Comparison of ENCODE assay signal across 3 worm cellular contexts in genomic region chrX:6867707-6868106, ce11.
TF ChIP-seq lines count a peak whose summit lies in the region.

No protein-coding gene starts in this region.

TF ChIP-seq in whole organism, L2 larva, 48 proteins besides CTCF, POLR2A, EP300 and RAD21 (continued from another document):
- TF ChIP-seq blmp-1 (tag; optimal IDR thresholded peaks at IDR 0.05; lab: Kevin White, UChicago; ENCODE audit: insufficient read depth) (no peak), crh-2 (tag; optimal IDR thresholded peaks at IDR 0.05; lab: Kevin White, UChicago) (peak; percentile 66), F13H6.1 (tag; optimal IDR thresholded peaks at IDR 0.05; lab: Kevin White, UChicago) (peak; percentile 40), skn-1 (tag; optimal IDR thresholded peaks at IDR 0.05; lab: Kevin White, UChicago) (no peak), peb-1 (tag; optimal IDR thresholded peaks at IDR 0.05; lab: Kevin White, UChicago) (no peak), unc-55 (GFP tag; optimal IDR thresholded peaks at IDR 0.05; lab: Kevin White, UChicago) (no peak), mdl-1 (tag; optimal IDR thresholded peaks at IDR 0.05; lab: Kevin White, UChicago) (no peak), C34F6.9 (tag; optimal IDR thresholded peaks at IDR 0.05; lab: Kevin White, UChicago) (peak; percentile 10)

TF ChIP-seq in whole organism, L4 larva, 104 proteins besides CTCF, POLR2A, EP300 and RAD21 (continued from another document and continues in another):
- TF ChIP-seq lin-15B (tag; optimal IDR thresholded peaks at IDR 0.05; lab: Kevin White, UChicago) (no peak), zag-1 (tag; optimal IDR thresholded peaks at IDR 0.05; lab: Kevin White, UChicago) (no peak), sdz-12 (GFP tag; optimal IDR thresholded peaks at IDR 0.05; lab: Kevin White, UChicago) (no peak), skn-1 (tag; optimal IDR thresholded peaks at IDR 0.05; lab: Kevin White, UChicago) (no peak), dmd-9 (GFP tag; IDR thresholded peaks at IDR 0.05; lab: Robert Waterston, UW) (peak; percentile 69; the same call in 1 of the 2 replicates), ceh-62 (tag; optimal IDR thresholded peaks at IDR 0.05; lab: Kevin White, UChicago) (no peak), ztf-7 (tag; optimal IDR thresholded peaks at IDR 0.05; lab: Kevin White, UChicago) (no peak), ceh-28 (tag; optimal IDR thresholded peaks at IDR 0.05; lab: Kevin White, UChicago) (no peak), mdt-29 (GFP tag; IDR thresholded peaks at IDR 0.05; lab: Robert Waterston, UW) (peak; percentile 60; the same call in 1 of the 2 replicates), mes-2 (tag; optimal IDR thresholded peaks at IDR 0.05; lab: Kevin White, UChicago; ENCODE audit: poor library complexity, severe bottlenecking) (peak; percentile 85), F37D6.2 (tag; optimal IDR thresholded peaks at IDR 0.05; lab: Kevin White, UChicago) (no peak), hmg-1.1 (GFP tag; IDR thresholded peaks at IDR 0.05; lab: Robert Waterston, UW) (peak; percentile 76), nhr-48 (tag; optimal IDR thresholded peaks at IDR 0.05; lab: Kevin White, UChicago) (peak; percentile 61), rbr-2 (tag; optimal IDR thresholded peaks at IDR 0.05; lab: Kevin White, UChicago) (peak; percentile 73), ZK337.2 (GFP tag; IDR thresholded peaks at IDR 0.05; lab: Robert Waterston, UW) (0 out of 2 replicates have a peak, but pooled peaks have one; percentile 4), fos-1 (tag; optimal IDR thresholded peaks at IDR 0.05; lab: Kevin White, UChicago) (no peak), madf-9 (GFP tag; conservative IDR thresholded peaks at IDR 0.05; lab: Robert Waterston, UW) (peak; percentile 90), php-3 (GFP tag; IDR thresholded peaks at IDR 0.05; lab: Robert Waterston, UW) (peak; percentile 85), aly-2 (tag; optimal IDR thresholded peaks at IDR 0.05; lab: Kevin White, UChicago) (no peak), Y75B8A.6 (GFP tag; IDR thresholded peaks at IDR 0.05; lab: Robert Waterston, UW) (peak; percentile 79; the same call in 1 of the 2 replicates), snpc-1.2 (GFP tag; IDR thresholded peaks at IDR 0.05; lab: Robert Waterston, UW) (peak; percentile 95), zip-11 (GFP tag; IDR thresholded peaks at IDR 0.05; lab: Robert Waterston, UW) (peak; percentile 77; the same call in 1 of the 2 replicates), egl-43 (GFP tag; IDR thresholded peaks at IDR 0.05; lab: Robert Waterston, UW) (peak; percentile 96), hif-1 (tag; optimal IDR thresholded peaks at IDR 0.05; lab: Kevin White, UChicago) (peak; percentile 10 to 35), nhr-6 (tag; optimal IDR thresholded peaks at IDR 0.05; lab: Kevin White, UChicago) (no peak), snpc-4 (tag; optimal IDR thresholded peaks at IDR 0.05; lab: Kevin White, UChicago) (no peak), ctbp-1 (GFP tag; IDR thresholded peaks at IDR 0.05; lab: Robert Waterston, UW) (peak; percentile 81), zfp-2 (tag; optimal IDR thresholded peaks at IDR 0.05; lab: Kevin White, UChicago) (peak; percentile 38), lin-13 (GFP tag; optimal IDR thresholded peaks at IDR 0.05; lab: Kevin White, UChicago) (peak; percentile 73), lir-3 (tag; optimal IDR thresholded peaks at IDR 0.05; lab: Kevin White, UChicago) (peak; percentile 81), attf-4 (tag; optimal IDR thresholded peaks at IDR 0.05; lab: Kevin White, UChicago) (no peak), D1046.2 (GFP tag; IDR thresholded peaks at IDR 0.05; lab: Robert Waterston, UW) (peak; percentile 47; the same call in 1 of the 2 replicates), Y5F2A.4 (GFP tag; optimal IDR thresholded peaks at IDR 0.05; lab: Kevin White, UChicago) (peak; percentile 77), nhr-25 (tag; optimal IDR thresholded peaks at IDR 0.05; lab: Kevin White, UChicago; ENCODE audit: borderline replicate concordance, insufficient read depth) (no peak), ceh-20 (GFP tag; IDR thresholded peaks at IDR 0.05; lab: Robert Waterston, UW) (peak; percentile 64; the same call in 1 of the 2 replicates), pha-4 (GFP tag; IDR thresholded peaks at IDR 0.05; lab: Robert Waterston, UW) (peak; percentile 91), pha-4 (tag; optimal IDR thresholded peaks at IDR 0.05; lab: Kevin White, UChicago) (no peak), tra-1 (GFP tag; IDR thresholded peaks at IDR 0.05; lab: Robert Waterston, UW) (peak; percentile 72), lsy-2 (tag; optimal IDR thresholded peaks at IDR 0.05; lab: Kevin White, UChicago) (no peak), ztf-11 (tag; optimal IDR thresholded peaks at IDR 0.05; lab: Kevin White, UChicago) (no peak), dmd-6 (GFP tag; IDR thresholded peaks at IDR 0.05; lab: Robert Waterston, UW) (peak; percentile 68), daf-12 (tag; optimal IDR thresholded peaks at IDR 0.05; lab: Kevin White, UChicago) (no peak), lin-39 (tag; optimal IDR thresholded peaks at IDR 0.05; lab: Kevin White, UChicago) (no peak), madf-5 (GFP tag; IDR thresholded peaks at IDR 0.05; lab: Robert Waterston, UW) (peak; percentile 84 to 88; a peak in 3 of 4 replicates), lin-29 (GFP tag; IDR thresholded peaks at IDR 0.05; lab: Robert Waterston, UW) (0 out of 2 replicates have a peak, but pooled peaks have one; percentile 39), daf-16 (GFP tag; optimal IDR thresholded peaks at IDR 0.05; lab: Kevin White, UChicago) (peak; percentile 73 to 96), daf-16 (tag; optimal IDR thresholded peaks at IDR 0.05; lab: Kevin White, UChicago) (peak; percentile 82), nhr-102 (tag; optimal IDR thresholded peaks at IDR 0.05; lab: Kevin White, UChicago) (peak; percentile 66), tag-97 (GFP tag; IDR thresholded peaks at IDR 0.05; lab: Robert Waterston, UW) (no peak), F26F4.8 (GFP tag; conservative IDR thresholded peaks at IDR 0.05; lab: Robert Waterston, UW) (peak; percentile 85), ama-1 (optimal IDR thresholded peaks at IDR 0.05; lab: Kevin White, UChicago) (no peak), jun-1 (tag; optimal IDR thresholded peaks at IDR 0.05; lab: Kevin White, UChicago) (no peak), gei-8 (GFP tag; optimal IDR thresholded peaks at IDR 0.05; lab: Kevin White, UChicago) (peak; percentile 70), spr-3 (GFP tag; optimal IDR thresholded peaks at IDR 0.05; lab: Kevin White, UChicago) (peak; percentile 67), hlh-30 (tag; optimal IDR thresholded peaks at IDR 0.05; lab: Kevin White, UChicago; ENCODE audit: insufficient read depth) (peak; percentile 62), dmd-8 (GFP tag; IDR thresholded peaks at IDR 0.05; lab: Robert Waterston, UW) (peak; percentile 94), zfp-3 (GFP tag; conservative IDR thresholded peaks at IDR 0.05; lab: Robert Waterston, UW) (peak; percentile 25; the same call in 1 of the 2 replicates), zip-2 (tag; optimal IDR thresholded peaks at IDR 0.05; lab: Kevin White, UChicago) (no peak), ZK546.5 (tag; optimal IDR thresholded peaks at IDR 0.05; lab: Kevin White, UChicago) (no peak), arid-1 (GFP tag; conservative IDR thresholded peaks at IDR 0.05; lab: Robert Waterston, UW) (peak; percentile 91), Y105C5A.15 (GFP tag; IDR thresholded peaks at IDR 0.05; lab: Robert Waterston, UW) (peak; percentile 73; the same call in 1 of the 2 replicates)

TF ChIP-seq in whole organism, late embryonic, 69 proteins besides CTCF, POLR2A, EP300 and RAD21 (continued from another document):
- TF ChIP-seq unc-55 (GFP tag; optimal IDR thresholded peaks at IDR 0.05; lab: Kevin White, UChicago): no peak
- no peak for TF ChIP-seq K02D7.2 (tag; optimal IDR thresholded peaks at IDR 0.05; lab: Kevin White, UChicago)
- TF ChIP-seq rnt-1 (tag; optimal IDR thresholded peaks at IDR 0.05; lab: Kevin White, UChicago): peak; percentile 39
- TF ChIP-seq ets-4 (tag; optimal IDR thresholded peaks at IDR 0.05; lab: Kevin White, UChicago): no peak
- no peak for TF ChIP-seq fkh-6 (tag; optimal IDR thresholded peaks at IDR 0.05; lab: Kevin White, UChicago)
- TF ChIP-seq pat-9 (tag; optimal IDR thresholded peaks at IDR 0.05; lab: Kevin White, UChicago): peak; percentile 1
- no peak for TF ChIP-seq dmd-4 (tag; optimal IDR thresholded peaks at IDR 0.05; lab: Kevin White, UChicago; ENCODE audit: borderline replicate concordance)
- TF ChIP-seq hlh-13 (GFP tag; optimal IDR thresholded peaks at IDR 0.05; lab: Kevin White, UChicago): no peak
- peak; percentile 8 for TF ChIP-seq elt-2 (tag; optimal IDR thresholded peaks at IDR 0.05; lab: Kevin White, UChicago)
- no peak for TF ChIP-seq ceh-24 (tag; optimal IDR thresholded peaks at IDR 0.05; lab: Kevin White, UChicago)
- no peak for TF ChIP-seq fax-1 (tag; optimal IDR thresholded peaks at IDR 0.05; lab: Kevin White, UChicago)
- TF ChIP-seq ahr-1 (tag; optimal IDR thresholded peaks at IDR 0.05; lab: Kevin White, UChicago): no peak
- no peak for TF ChIP-seq pha-2 (tag; optimal IDR thresholded peaks at IDR 0.05; lab: Kevin White, UChicago)
- no peak for TF ChIP-seq ceh-34 (tag; optimal IDR thresholded peaks at IDR 0.05; lab: Kevin White, UChicago)
- TF ChIP-seq madf-2 (tag; optimal IDR thresholded peaks at IDR 0.05; lab: Kevin White, UChicago): no peak
- TF ChIP-seq gmeb-2 (tag; optimal IDR thresholded peaks at IDR 0.05; lab: Kevin White, UChicago): peak; percentile 47
- no peak for TF ChIP-seq eyg-1 (tag; optimal IDR thresholded peaks at IDR 0.05; lab: Kevin White, UChicago)
- TF ChIP-seq nhr-11 (tag; optimal IDR thresholded peaks at IDR 0.05; lab: Kevin White, UChicago): no peak
- TF ChIP-seq C08G9.2 (tag; optimal IDR thresholded peaks at IDR 0.05; lab: Kevin White, UChicago): no peak
- TF ChIP-seq pag-3 (tag; optimal IDR thresholded peaks at IDR 0.05; lab: Kevin White, UChicago; ENCODE audit: borderline replicate concordance): no peak
- no peak for TF ChIP-seq T23F11.4 (GFP tag; optimal IDR thresholded peaks at IDR 0.05; lab: Kevin White, UChicago)
- no peak for TF ChIP-seq pros-1 (tag; optimal IDR thresholded peaks at IDR 0.05; lab: Kevin White, UChicago)
- TF ChIP-seq ceh-31 (tag; optimal IDR thresholded peaks at IDR 0.05; lab: Kevin White, UChicago): no peak
- TF ChIP-seq mec-3 (tag; optimal IDR thresholded peaks at IDR 0.05; lab: Kevin White, UChicago; ENCODE audit: borderline replicate concordance): no peak
- TF ChIP-seq pax-1 (tag; optimal IDR thresholded peaks at IDR 0.05; lab: Kevin White, UChicago): no peak
- no peak for TF ChIP-seq hlh-15 (tag; optimal IDR thresholded peaks at IDR 0.05; lab: Kevin White, UChicago)
- no peak for TF ChIP-seq lin-11 (tag; optimal IDR thresholded peaks at IDR 0.05; lab: Kevin White, UChicago)
- no peak for TF ChIP-seq sdc-2 (tag; optimal IDR thresholded peaks at IDR 0.05; lab: Kevin White, UChicago)
- TF ChIP-seq syd-9 (tag; optimal IDR thresholded peaks at IDR 0.05; lab: Kevin White, UChicago): no peak
- no peak for TF ChIP-seq ceh-9 (tag; optimal IDR thresholded peaks at IDR 0.05; lab: Kevin White, UChicago)
- no peak for TF ChIP-seq ceh-2 (tag; optimal IDR thresholded peaks at IDR 0.05; lab: Kevin White, UChicago)
- TF ChIP-seq ceh-18 (tag; optimal IDR thresholded peaks at IDR 0.05; lab: Kevin White, UChicago): peak; percentile 5
- TF ChIP-seq unc-42 (tag; optimal IDR thresholded peaks at IDR 0.05; lab: Kevin White, UChicago): no peak
- TF ChIP-seq pqm-1 (tag; optimal IDR thresholded peaks at IDR 0.05; lab: Kevin White, UChicago): no peak
- TF ChIP-seq hlh-6 (tag; optimal IDR thresholded peaks at IDR 0.05; lab: Kevin White, UChicago): peak; percentile 31
- no peak for TF ChIP-seq F13H6.1 (tag; optimal IDR thresholded peaks at IDR 0.05; lab: Kevin White, UChicago)
- TF ChIP-seq pha-4 (tag; optimal IDR thresholded peaks at IDR 0.05; lab: Kevin White, UChicago): no peak
- no peak for TF ChIP-seq hlh-8 (tag; optimal IDR thresholded peaks at IDR 0.05; lab: Kevin White, UChicago)
- no peak for TF ChIP-seq odd-2 (tag; optimal IDR thresholded peaks at IDR 0.05; lab: Kevin White, UChicago)
- peak; percentile 31; the same call in 1 of the 2 replicates for TF ChIP-seq sox-2 (GFP tag; IDR thresholded peaks at IDR 0.05; lab: Robert Waterston, UW)
- TF ChIP-seq K09A11.1 (tag; optimal IDR thresholded peaks at IDR 0.05; lab: Kevin White, UChicago; ENCODE audit: insufficient read depth): no peak
- TF ChIP-seq ceh-45 (GFP tag; IDR thresholded peaks at IDR 0.05; lab: Robert Waterston, UW): 0 out of 2 replicates have a peak, but pooled peaks have one; percentile 15
- TF ChIP-seq ceh-19 (GFP tag; optimal IDR thresholded peaks at IDR 0.05; lab: Kevin White, UChicago): no peak
